Worm (Caenorhabditis elegans): ENCODE measurements around the gene H10E21.1.

DNA sequence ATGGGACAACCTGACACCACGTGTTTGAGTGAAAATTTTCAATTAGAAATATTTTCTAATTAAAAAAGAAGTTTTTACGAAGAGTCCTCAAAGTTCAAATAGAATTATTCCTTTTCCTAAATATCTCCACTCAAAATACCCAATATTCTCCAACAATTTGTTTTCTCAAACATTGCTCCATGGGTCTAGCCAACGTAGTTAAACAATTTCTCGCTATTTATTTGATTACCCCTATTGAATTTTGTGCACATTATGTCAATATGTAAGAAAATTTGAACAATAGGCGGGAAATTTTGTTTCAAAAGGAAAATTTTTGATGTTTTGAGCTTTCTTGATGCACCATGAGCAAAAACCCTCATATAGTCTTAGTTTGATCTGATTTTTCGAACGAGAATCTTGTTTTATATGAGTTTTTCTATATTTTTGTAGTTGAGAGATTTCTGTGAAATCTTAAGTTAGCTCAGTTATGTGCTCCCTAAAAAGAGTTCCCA is 46.9 kb downstream of the H10E21.1 start:
- TF ChIP-seq ceh-43 (GFP tag; optimal IDR thresholded peaks at IDR 0.05) (no peak), sptf-1 (tag; optimal IDR thresholded peaks at IDR 0.05) (no peak), nhr-12 (tag; optimal IDR thresholded peaks at IDR 0.05) (no peak), ham-2 (GFP tag; optimal IDR thresholded peaks at IDR 0.05) (no peak), nhr-28 (tag; optimal IDR thresholded peaks at IDR 0.05) (no peak), mab-5 (tag; optimal IDR thresholded peaks at IDR 0.05) (no peak), unc-62 (GFP tag; optimal IDR thresholded peaks at IDR 0.05) (no peak), tbx-8 (GFP tag; optimal IDR thresholded peaks at IDR 0.05) (no peak), blmp-1 (tag; optimal IDR thresholded peaks at IDR 0.05) (no peak), ceh-83 (GFP tag; optimal IDR thresholded peaks at IDR 0.05) (no peak), nhr-2 (tag; optimal IDR thresholded peaks at IDR 0.05) (no peak)

All from whole organism, mixed stage, embryonic.